Worm (Caenorhabditis elegans) whole organism, L3 larva: Measurements from ENCODE around the gene C30F2.5.

Experiments
- aly-2 ChIP-seq: fragments of 150-350 bp; optimal IDR thresholded peaks from 2 replicates; lab custom pipeline; 2014; ENCODE audit warnings: missing biosample characterization, missing genetic modification characterization
- ceh-82 ChIP-seq: fragments of 150-350 bp; optimal IDR thresholded peaks from 2 replicates; lab custom pipeline; 2014; ENCODE audit warnings: missing biosample characterization, missing genetic modification characterization
- elt-3 ChIP-seq, 3 experiments: fragments of 150-350 bp in 1 of 3; sonication (generic microtip) in 2 of 3; optimal IDR thresholded peaks; 2 replicates in 2 of 3; 4 replicates in 1 of 3; lab custom pipeline; 2014 to 2017; ENCODE audit warnings: missing biosample characterization in 3 of 3, missing genetic modification characterization in 3 of 3
- ztf-4 ChIP-seq: fragments of 150-350 bp; optimal IDR thresholded peaks from 2 replicates; lab custom pipeline; 2014; ENCODE audit warnings: missing biosample characterization, missing genetic modification characterization

ce11 chrX:16094370-16094769 is at the start of gene C30F2.5:
- TF ChIP-seq elt-3 (tag; optimal IDR thresholded peaks at IDR 0.05; lab: Kevin White, UChicago) (no peak), aly-2 (no peak), ceh-82 (tag; lab: Kevin White, UChicago) (no peak), ztf-4 (tag; lab: Kevin White, UChicago) (no peak)
